Fruit fly (Drosophila melanogaster): Measurements from ENCODE around the gene Spase22-23.
A peak's percentile ranks its signal among the peaks of the same experiment; 100 is the strongest.

Spase22-23 gene

DNA sequence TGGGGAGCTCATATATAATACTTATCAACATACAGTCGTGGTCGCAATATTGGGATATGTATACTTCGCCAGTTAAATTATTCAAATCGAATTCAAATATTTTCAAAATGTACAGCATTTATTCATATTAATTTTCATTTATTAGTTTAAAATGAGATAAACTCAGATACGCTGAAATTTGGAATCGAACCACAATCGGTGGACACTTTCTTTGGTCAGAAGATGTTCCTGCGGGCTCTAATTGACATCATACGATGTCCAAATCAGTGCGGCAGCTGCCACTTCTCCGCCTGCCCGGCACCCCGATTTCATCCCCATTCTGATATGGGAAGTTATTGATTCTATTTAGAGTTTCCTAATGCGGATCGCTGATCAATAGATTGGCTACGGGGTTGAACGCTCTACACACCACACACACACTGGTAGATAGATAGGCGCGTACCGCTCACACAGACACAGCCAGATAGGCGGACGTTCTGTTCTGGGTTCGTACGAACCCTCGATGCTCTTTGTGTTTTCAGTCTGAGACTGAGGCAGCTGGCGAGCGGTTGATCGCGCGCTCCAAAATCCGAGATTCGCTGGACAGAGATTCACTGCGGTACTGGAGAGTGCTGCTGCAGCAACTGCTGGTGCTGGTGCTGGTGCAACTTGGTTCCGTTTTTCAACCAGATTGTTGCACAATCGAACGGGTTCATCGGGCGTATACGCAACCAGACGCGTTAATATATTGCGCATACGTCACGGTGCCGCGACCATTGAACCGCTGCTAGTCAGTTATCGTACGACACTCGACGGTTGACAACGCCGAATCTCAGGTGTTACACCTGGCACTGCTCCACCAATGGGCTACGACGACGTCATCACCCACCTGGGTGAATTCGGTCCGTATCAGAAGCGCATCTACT, 46.5 kb upstream of the Spase22-23 start, which contains the start of gene Orct (continued):
- TF ChIP-seq fu2 (GFP tag; optimal IDR thresholded peaks at IDR 0.05) (peak; percentile 65), dmrt99B (tag; optimal IDR thresholded peaks at IDR 0.05) (peak; percentile 79), nau (GFP tag; optimal IDR thresholded peaks at IDR 0.05) (peak; percentile 78), Abd-B (GFP tag; optimal IDR thresholded peaks at IDR 0.05) (peak; percentile 58), Rfx (GFP tag; IDR thresholded peaks at IDR 0.05) (peak; percentile 75), CG15011 (GFP tag; optimal IDR thresholded peaks at IDR 0.05) (peak; percentile 78), trem (tag; optimal IDR thresholded peaks at IDR 0.05) (peak; percentile 15), CG2889 (GFP tag; IDR thresholded peaks at IDR 0.05) (0 out of 3 replicates have a peak, but pooled peaks have one; percentile 61), Oli (tag; optimal IDR thresholded peaks at IDR 0.05) (peak; percentile 82), CG2199 (GFP tag; IDR thresholded peaks at IDR 0.05) (no peak), Tbp (GFP tag; optimal IDR thresholded peaks at IDR 0.05) (no peak), CG10366 (GFP tag; IDR thresholded peaks at IDR 0.05) (peak; percentile 44; the same call in 1 of the 2 replicates), CG10209 (GFP tag; optimal IDR thresholded peaks at IDR 0.05) (peak; percentile 83), pros (GFP tag; optimal IDR thresholded peaks at IDR 0.05) (peak; percentile 65), Max (GFP tag; optimal IDR thresholded peaks at IDR 0.05) (peak; percentile 62), mld (GFP tag; IDR thresholded peaks at IDR 0.05; ENCODE audit: partially characterized antibody) (0 out of 3 replicates have a peak, but pooled peaks have one; percentile 15), CG11696 (GFP tag; IDR thresholded peaks at IDR 0.05) (peak; percentile 34; the same call in 1 of the 2 replicates), CG5953 (GFP tag; IDR thresholded peaks at IDR 0.05) (no peak), HLHmδ (GFP tag; optimal IDR thresholded peaks at IDR 0.05) (no peak), CG9609 (GFP tag; optimal IDR thresholded peaks at IDR 0.05) (peak; percentile 53), zen2 (GFP tag; IDR thresholded peaks at IDR 0.05; ENCODE audit: partially characterized antibody) (no peak), h (optimal IDR thresholded peaks at IDR 0.05) (no peak), Hmr (GFP tag; optimal IDR thresholded peaks at IDR 0.05) (peak; percentile 89), Ets65A (GFP tag) (peak; percentile 84), luna (GFP tag; optimal IDR thresholded peaks at IDR 0.05) (peak; percentile 2), CG8089 (GFP tag; optimal IDR thresholded peaks at IDR 0.05) (peak; percentile 27), Atf-2 (GFP tag; optimal IDR thresholded peaks at IDR 0.05) (peak; percentile 37), emc (GFP tag; optimal IDR thresholded peaks at IDR 0.05) (peak; percentile 27), CG3995 (GFP tag; optimal IDR thresholded peaks at IDR 0.05) (no peak), CG7556 (GFP tag; optimal IDR thresholded peaks at IDR 0.05) (peak; percentile 88), Bdp1 (GFP tag; optimal IDR thresholded peaks at IDR 0.05) (no peak), CG6813 (GFP tag; optimal IDR thresholded peaks at IDR 0.05) (peak; percentile 51), sd (tag; optimal IDR thresholded peaks at IDR 0.05) (peak; percentile 29), ara (GFP tag; IDR thresholded peaks at IDR 0.05) (0 out of 2 replicates have a peak, but pooled peaks have one; percentile 30), Dll (GFP tag; IDR thresholded peaks at IDR 0.05; ENCODE audit: partially characterized antibody) (no peak), lola (GFP tag; optimal IDR thresholded peaks at IDR 0.05) (peak in 1 of 3 experiments; percentile 62), Med (GFP tag) (peak; percentile 89), wor (GFP tag; IDR thresholded peaks at IDR 0.05) (peak; percentile 35; the same call in 1 of the 2 replicates), CG11504 (tag; optimal IDR thresholded peaks at IDR 0.05) (peak; percentile 85), CG17359 (tag; optimal IDR thresholded peaks at IDR 0.05) (peak; percentile 66), Ptx1 (GFP tag; IDR thresholded peaks at IDR 0.05) (peak; percentile 75), pzg (GFP tag; optimal IDR thresholded peaks at IDR 0.05) (no peak), Ravus (GFP tag; IDR thresholded peaks at IDR 0.05) (peak; percentile 16), HLH54F (GFP tag; optimal IDR thresholded peaks at IDR 0.05) (peak; percentile 87), tx (GFP tag; optimal IDR thresholded peaks at IDR 0.05) (peak; percentile 47), Dp (GFP tag; optimal IDR thresholded peaks at IDR 0.05) (no peak), CG3281 (GFP tag; optimal IDR thresholded peaks at IDR 0.05) (peak; percentile 90), rib (GFP tag; IDR thresholded peaks at IDR 0.05) (no peak)
